Worm (Caenorhabditis elegans) whole organism, mixed stage, embryonic: Measurements from ENCODE around the gene C04E12.4.

Experiments used
- bed-3 ChIP-seq: fragments of 200-800 bp; sonication (Bioruptor generic); optimal IDR thresholded peaks from 3 replicates; lab custom pipeline; 2018; ENCODE audit warnings: mild to moderate bottlenecking, missing genetic modification characterization, moderate library complexity, missing compliant biosample characterization
- ceh-43 ChIP-seq: fragments of 200-800 bp; sonication (Bioruptor generic); optimal IDR thresholded peaks from 2 replicates; lab custom pipeline; 2018; ENCODE audit warnings: mild to moderate bottlenecking, missing genetic modification characterization, moderate library complexity, missing compliant biosample characterization
- drap-1 ChIP-seq: fragments of 200-800 bp; sonication (Bioruptor generic); optimal IDR thresholded peaks from 3 replicates; lab custom pipeline; 2018; ENCODE audit warnings: mild to moderate bottlenecking, missing genetic modification characterization, missing compliant biosample characterization
- elt-3 ChIP-seq: fragments of 150-350 bp; optimal IDR thresholded peaks from 2 replicates; lab custom pipeline; 2014; ENCODE audit warnings: missing biosample characterization, missing genetic modification characterization
- lsy-2 ChIP-seq: fragments of 150-350 bp; optimal IDR thresholded peaks from 2 replicates; lab custom pipeline; 2014; ENCODE audit warnings: missing biosample characterization, missing genetic modification characterization
- nhr-237 ChIP-seq: fragments of 150-350 bp; optimal IDR thresholded peaks from 2 replicates; lab custom pipeline; 2014; ENCODE audit warnings: missing biosample characterization, missing genetic modification characterization
- nhr-76 ChIP-seq: sonication (generic microtip); optimal IDR thresholded peaks from 2 replicates; lab custom pipeline; 2017; ENCODE audit warnings: missing biosample characterization, missing genetic modification characterization
- pha-4 ChIP-seq: fragments of 150-350 bp; optimal IDR thresholded peaks from 2 replicates; lab custom pipeline; 2018; ENCODE audit warnings: missing biosample characterization, missing genetic modification reagents, missing genetic modification characterization
- snpc-4 ChIP-seq: fragments of 150-350 bp; optimal IDR thresholded peaks from 2 replicates; lab custom pipeline; 2014; ENCODE audit warnings: missing biosample characterization, missing genetic modification characterization
- unc-39 ChIP-seq: fragments of 150-350 bp; optimal IDR thresholded peaks from 2 replicates; lab custom pipeline; 2014; ENCODE audit warnings: missing biosample characterization, missing genetic modification characterization

DNA sequence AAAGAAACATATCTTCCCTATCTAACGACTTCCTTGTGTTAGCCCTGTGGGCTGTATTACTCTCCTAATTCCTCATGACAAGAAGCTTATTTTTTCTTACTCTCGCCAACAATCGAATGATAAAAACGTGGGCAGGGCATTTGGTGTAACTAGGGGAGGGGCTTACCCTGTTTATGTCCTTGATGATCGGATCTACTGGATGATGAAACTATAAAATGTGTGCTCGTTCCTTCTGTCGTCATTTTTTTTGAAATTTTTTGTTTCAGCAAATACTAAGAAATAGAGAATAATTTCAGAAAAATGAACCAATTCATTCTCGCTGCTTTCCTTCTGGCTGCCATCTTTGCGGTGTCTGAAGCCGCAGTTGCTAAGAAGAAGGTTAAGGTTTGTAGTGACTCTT is 20.1 kb upstream of the C04E12.4 start, which contains the start of gene C17B7.3:
- TF ChIP-seq unc-39 (no peak), pha-4 (tag; lab: Kevin White, UChicago) (no peak), nhr-76 (no peak), bed-3 (GFP tag; lab: Kevin White, UChicago) (no peak), drap-1 (GFP tag; lab: Kevin White, UChicago) (no peak), nhr-237 (tag; lab: Kevin White, UChicago) (no peak), ceh-43 (no peak), lsy-2 (no peak), elt-3 (tag; lab: Kevin White, UChicago) (no peak), snpc-4 (tag; lab: Kevin White, UChicago) (no peak)
